Fruit fly (Drosophila melanogaster) whole organism, embryonic: ENCODE data around the gene Tbca.

ENCODE experiments used
- B-H1 ChIP-seq: fragments of 200-800 bp; sonication (Bioruptor generic); IDR thresholded peaks from 3 replicates; pipeline ENCODE4 v1.3.6; 2022; ENCODE audit warnings: missing biosample characterization, missing genetic modification characterization
- Bgb ChIP-seq: fragments of 200-800 bp; sonication (Bioruptor generic); IDR thresholded peaks from 2 replicates; pipeline ENCODE4 v1.3.6; 2022; ENCODE audit warnings: missing biosample characterization, missing genetic modification characterization; ENCODE audit not compliant: partially characterized antibody
- CG10366 ChIP-seq: fragments of 200-800 bp; sonication (Bioruptor generic); IDR thresholded peaks from 2 replicates; pipeline ENCODE4 v1.3.6; 2022; ENCODE audit warnings: missing biosample characterization, missing genetic modification characterization
- CG10431 ChIP-seq: fragments of 200-800 bp; sonication (Bioruptor generic); optimal IDR thresholded peaks from 3 replicates; lab custom pipeline; 2018; ENCODE audit warnings: missing biosample characterization, mild to moderate bottlenecking, missing genetic modification characterization
- CG12299 ChIP-seq: fragments of 200-800 bp; sonication (Bioruptor generic); optimal IDR thresholded peaks from 2 replicates; lab custom pipeline; 2018; ENCODE audit warnings: missing biosample characterization, mild to moderate bottlenecking, missing genetic modification characterization
- CG13894 ChIP-seq: fragments of 200-800 bp; sonication (Bioruptor generic); optimal IDR thresholded peaks from 3 replicates; lab custom pipeline; 2018; ENCODE audit warnings: missing biosample characterization, mild to moderate bottlenecking, missing genetic modification characterization, moderate library complexity
- CG15073 ChIP-seq: fragments of 200-800 bp; sonication (Bioruptor generic); optimal IDR thresholded peaks from 2 replicates; lab custom pipeline; 2016; ENCODE audit warnings: missing biosample characterization, missing genetic modification characterization
- CG1647 ChIP-seq: fragments of 200-800 bp; sonication (Bioruptor generic); optimal IDR thresholded peaks from 3 replicates; lab custom pipeline; 2016; ENCODE audit warnings: missing biosample characterization, missing genetic modification characterization
- CG18262 ChIP-seq: fragments of 200-800 bp; optimal IDR thresholded peaks from 3 replicates; lab custom pipeline; 2019; ENCODE audit warnings: missing biosample characterization, mild to moderate bottlenecking, missing genetic modification characterization, moderate library complexity
- CG18619 ChIP-seq: fragments of 200-800 bp; sonication (Bioruptor generic); optimal IDR thresholded peaks from 3 replicates; lab custom pipeline; 2017; ENCODE audit warnings: missing biosample characterization, mild to moderate bottlenecking, missing genetic modification characterization
- CG2199 ChIP-seq: fragments of 200-800 bp; sonication (Bioruptor generic); IDR thresholded peaks from 3 replicates; pipeline ENCODE4 v1.3.6; 2022; ENCODE audit warnings: missing biosample characterization, missing genetic modification characterization
- CG30020 ChIP-seq: fragments of 200-800 bp; optimal IDR thresholded peaks from 2 replicates; lab custom pipeline; 2019; ENCODE audit warnings: missing biosample characterization, mild to moderate bottlenecking, missing genetic modification characterization, moderate library complexity
- CG31388 ChIP-seq: fragments of 200-800 bp; sonication (Bioruptor generic); optimal IDR thresholded peaks from 2 replicates; lab custom pipeline; 2016; ENCODE audit warnings: missing biosample characterization, missing genetic modification characterization
- CG3163 ChIP-seq: fragments of 200-800 bp; sonication (Bioruptor generic); optimal IDR thresholded peaks from 3 replicates; lab custom pipeline; 2016; ENCODE audit warnings: missing biosample characterization, missing genetic modification characterization
- CG32767 ChIP-seq: fragments of 200-800 bp; sonication (Bioruptor generic); IDR thresholded peaks from 2 replicates; pipeline ENCODE4 v1.3.6; 2022; ENCODE audit warnings: missing biosample characterization, missing genetic modification characterization
- CG33557 ChIP-seq: fragments of 200-800 bp; sonication (Bioruptor generic); optimal IDR thresholded peaks from 2 replicates; lab custom pipeline; 2019; ENCODE audit warnings: missing biosample characterization, mild to moderate bottlenecking, missing genetic modification characterization, moderate library complexity
- CG34224 ChIP-seq: fragments of 200-800 bp; sonication (Bioruptor generic); IDR thresholded peaks from 3 replicates; pipeline ENCODE4 v1.3.6; 2022; ENCODE audit warnings: missing biosample characterization, missing genetic modification characterization; ENCODE audit not compliant: partially characterized antibody
- CG4404 ChIP-seq: fragments of 200-800 bp; sonication (Bioruptor generic); IDR thresholded peaks from 2 replicates; pipeline ENCODE4 v1.3.6; 2022; ENCODE audit warnings: missing biosample characterization, missing genetic modification characterization
- CG5953 ChIP-seq: fragments of 200-800 bp; sonication (Bioruptor generic); IDR thresholded peaks from 2 replicates; pipeline ENCODE4 v1.3.6; 2022; ENCODE audit warnings: missing biosample characterization, missing genetic modification characterization
- CG6813 ChIP-seq: fragments of 200-800 bp; sonication (Bioruptor generic); optimal IDR thresholded peaks from 2 replicates; lab custom pipeline; 2017; ENCODE audit warnings: missing biosample characterization, missing genetic modification characterization, mild to moderate bottlenecking, moderate library complexity, missing genetic modification reagents
- CG7556 ChIP-seq: fragments of 200-800 bp; sonication (Bioruptor generic); optimal IDR thresholded peaks from 2 replicates; lab custom pipeline; 2017; ENCODE audit warnings: missing biosample characterization, mild to moderate bottlenecking, missing genetic modification characterization
- CG7928 ChIP-seq: fragments of 200-800 bp; sonication (Bioruptor generic); optimal IDR thresholded peaks from 2 replicates; lab custom pipeline; 2017; ENCODE audit warnings: missing biosample characterization, mild to moderate bottlenecking, missing genetic modification characterization
- CG7987 ChIP-seq: fragments of 200-800 bp; sonication (Bioruptor generic); optimal IDR thresholded peaks from 2 replicates; lab custom pipeline; 2018; ENCODE audit warnings: missing biosample characterization, mild to moderate bottlenecking, missing genetic modification characterization, moderate library complexity
- CG8089 ChIP-seq: fragments of 200-800 bp; sonication (Bioruptor generic); optimal IDR thresholded peaks from 3 replicates; lab custom pipeline; 2016; ENCODE audit warnings: missing biosample characterization, missing genetic modification characterization
- CG9797 ChIP-seq: fragments of 200-800 bp; sonication (Bioruptor generic); optimal IDR thresholded peaks from 3 replicates; lab custom pipeline; 2018; ENCODE audit warnings: missing biosample characterization, mild to moderate bottlenecking, missing genetic modification characterization
- CG9817 ChIP-seq: fragments of 200-800 bp; sonication (Bioruptor generic); optimal IDR thresholded peaks from 2 replicates; lab custom pipeline; 2018; ENCODE audit warnings: missing biosample characterization, mild to moderate bottlenecking, missing genetic modification characterization, moderate library complexity
- Camta ChIP-seq: fragments of 200-800 bp; sonication (Bioruptor generic); optimal IDR thresholded peaks from 2 replicates; lab custom pipeline; 2016; ENCODE audit warnings: missing biosample characterization, missing genetic modification characterization
- Fer1 ChIP-seq: fragments of 200-800 bp; sonication (Bioruptor generic); optimal IDR thresholded peaks from 2 replicates; lab custom pipeline; 2017; ENCODE audit warnings: missing biosample characterization, mild to moderate bottlenecking, missing genetic modification characterization
- Gug ChIP-seq: fragments of 200-800 bp; sonication (Bioruptor generic); IDR thresholded peaks from 4 replicates; pipeline ENCODE4 v1.3.6; 2022; ENCODE audit warnings: missing biosample characterization, missing genetic modification characterization
- H15 ChIP-seq: fragments of 200-800 bp; sonication (Bioruptor generic); IDR thresholded peaks from 3 replicates; pipeline ENCODE4 v1.3.6; 2022; ENCODE audit warnings: missing biosample characterization, missing genetic modification characterization
- HHEX ChIP-seq: fragments of 200-800 bp; sonication (Bioruptor generic); optimal IDR thresholded peaks from 3 replicates; lab custom pipeline; 2017; ENCODE audit warnings: missing biosample characterization, mild to moderate bottlenecking, missing genetic modification characterization, missing genetic modification reagents
- Mes4 ChIP-seq: fragments of 200-800 bp; sonication (Bioruptor generic); optimal IDR thresholded peaks from 2 replicates; lab custom pipeline; 2016; ENCODE audit warnings: missing biosample characterization, missing genetic modification characterization
- Nf-YC ChIP-seq: fragments of 200-800 bp; optimal IDR thresholded peaks from 3 replicates; lab custom pipeline; 2019; ENCODE audit warnings: missing biosample characterization, mild to moderate bottlenecking, missing genetic modification characterization, moderate library complexity
- Ptx1 ChIP-seq: fragments of 200-800 bp; sonication (Bioruptor generic); IDR thresholded peaks from 2 replicates; pipeline ENCODE4 v1.3.6; 2022; ENCODE audit warnings: missing biosample characterization, missing genetic modification characterization
- Ssrp ChIP-seq: fragments of 200-800 bp; sonication (Bioruptor generic); optimal IDR thresholded peaks from 2 replicates; lab custom pipeline; 2018; ENCODE audit warnings: missing biosample characterization, mild to moderate bottlenecking, missing genetic modification characterization, moderate library complexity
- Vsx1 ChIP-seq: fragments of 200-800 bp; sonication (Bioruptor generic); optimal IDR thresholded peaks from 2 replicates; lab custom pipeline; 2017; ENCODE audit warnings: missing biosample characterization, mild to moderate bottlenecking, missing genetic modification characterization, missing genetic modification reagents
- ap ChIP-seq: fragments of 200-800 bp; sonication (Bioruptor generic); IDR thresholded peaks from 2 replicates; pipeline ENCODE4 v1.3.6; 2022; ENCODE audit warnings: missing biosample characterization, missing genetic modification characterization
- bowl ChIP-seq: fragments of 200-800 bp; sonication (Bioruptor generic); IDR thresholded peaks from 2 replicates; pipeline ENCODE4 v1.3.6; 2022; ENCODE audit warnings: missing biosample characterization, missing genetic modification characterization
- br ChIP-seq: fragments of >200 bp; optimal IDR thresholded peaks from 2 replicates; lab custom pipeline; 2017
- croc ChIP-seq: fragments of 200-800 bp; sonication (Bioruptor generic); conservative IDR thresholded peaks from 3 replicates; pipeline ENCODE4 v1.3.6; 2022; ENCODE audit warnings: missing biosample characterization, missing genetic modification characterization
- fru ChIP-seq: fragments of >200 bp; optimal IDR thresholded peaks from 2 replicates; lab custom pipeline; 2017
- klu ChIP-seq: fragments of 200-800 bp; sonication (Bioruptor generic); IDR thresholded peaks from 2 replicates; pipeline ENCODE4 v1.3.6; 2022; ENCODE audit warnings: missing biosample characterization, missing genetic modification characterization
- lola ChIP-seq, 3 experiments: fragments of >200 bp in 2 of 3; fragments of 200-800 bp in 1 of 3; sonication (Bioruptor generic) in 1 of 3; optimal IDR thresholded peaks; 2 replicates each; lab custom pipeline; 2017 to 2019; ENCODE audit warnings: missing biosample characterization in 3 of 3, missing genetic modification characterization in 3 of 3, mild to moderate bottlenecking in 1 of 3, moderate library complexity in 1 of 3
- run ChIP-seq: fragments of 200-800 bp; sonication (Bioruptor generic); optimal IDR thresholded peaks from 3 replicates; lab custom pipeline; 2018; ENCODE audit warnings: missing biosample characterization, mild to moderate bottlenecking, missing genetic modification characterization
- scrt ChIP-seq: fragments of 200-800 bp; sonication (Bioruptor generic); optimal IDR thresholded peaks from 2 replicates; lab custom pipeline; 2018; ENCODE audit warnings: missing biosample characterization, mild to moderate bottlenecking, missing genetic modification characterization, moderate library complexity
- slou ChIP-seq: fragments of 200-800 bp; sonication (Bioruptor generic); optimal IDR thresholded peaks from 3 replicates; lab custom pipeline; 2016; ENCODE audit warnings: missing biosample characterization, missing genetic modification characterization
- stwl ChIP-seq: fragments of 200-800 bp; sonication (Bioruptor generic); optimal IDR thresholded peaks from 3 replicates; lab custom pipeline; 2018; ENCODE audit warnings: missing biosample characterization, mild to moderate bottlenecking, missing genetic modification characterization, moderate library complexity
- twi ChIP-seq: fragments of 200-800 bp; optimal IDR thresholded peaks from 2 replicates; lab custom pipeline; 2019; ENCODE audit warnings: missing biosample characterization, mild to moderate bottlenecking, missing genetic modification characterization, moderate library complexity
- wor ChIP-seq: fragments of 200-800 bp; sonication (Bioruptor generic); IDR thresholded peaks from 2 replicates; pipeline ENCODE4 v1.3.6; 2022; ENCODE audit warnings: missing biosample characterization, missing genetic modification characterization

Tbca gene

DNA sequence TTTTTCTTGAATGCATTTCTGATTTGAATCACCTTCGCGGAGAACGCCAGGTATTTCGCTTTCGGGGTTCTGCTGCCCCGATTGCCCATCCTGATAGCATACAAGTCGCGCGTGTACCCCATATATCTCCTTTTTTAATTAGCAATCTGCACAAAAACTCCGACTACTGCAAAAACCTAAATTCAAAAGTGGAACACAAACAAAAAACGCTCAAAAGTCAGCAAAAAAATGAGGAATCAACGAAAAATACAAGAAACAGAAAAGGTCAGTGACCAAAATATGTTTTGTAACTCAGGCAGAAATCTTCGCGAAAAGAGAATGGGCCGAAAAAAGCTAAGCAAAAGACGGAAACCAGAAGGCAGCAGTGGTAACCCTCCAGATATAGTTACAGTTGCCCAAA is 27.0 kb upstream of the Tbca start:
- TF ChIP-seq CG7556 (GFP tag; lab: Kevin White, UChicago) (no peak), CG32767 (GFP tag; lab: Robert Waterston, UW) (no peak), Mes4 (no peak), CG4404 (GFP tag; lab: Robert Waterston, UW) (no peak), CG3163 (no peak), Gug (GFP tag; lab: Robert Waterston, UW) (no peak), CG15073 (GFP tag; lab: Kevin White, UChicago) (no peak), H15 (GFP tag; lab: Robert Waterston, UW) (no peak), CG9797 (GFP tag; lab: Kevin White, UChicago) (no peak), Vsx1 (GFP tag; lab: Kevin White, UChicago) (no peak), CG18262 (no peak), CG5953 (GFP tag; lab: Robert Waterston, UW) (no peak), run (tag; lab: Kevin White, UChicago) (no peak), CG18619 (no peak), CG6813 (no peak)

DNA sequence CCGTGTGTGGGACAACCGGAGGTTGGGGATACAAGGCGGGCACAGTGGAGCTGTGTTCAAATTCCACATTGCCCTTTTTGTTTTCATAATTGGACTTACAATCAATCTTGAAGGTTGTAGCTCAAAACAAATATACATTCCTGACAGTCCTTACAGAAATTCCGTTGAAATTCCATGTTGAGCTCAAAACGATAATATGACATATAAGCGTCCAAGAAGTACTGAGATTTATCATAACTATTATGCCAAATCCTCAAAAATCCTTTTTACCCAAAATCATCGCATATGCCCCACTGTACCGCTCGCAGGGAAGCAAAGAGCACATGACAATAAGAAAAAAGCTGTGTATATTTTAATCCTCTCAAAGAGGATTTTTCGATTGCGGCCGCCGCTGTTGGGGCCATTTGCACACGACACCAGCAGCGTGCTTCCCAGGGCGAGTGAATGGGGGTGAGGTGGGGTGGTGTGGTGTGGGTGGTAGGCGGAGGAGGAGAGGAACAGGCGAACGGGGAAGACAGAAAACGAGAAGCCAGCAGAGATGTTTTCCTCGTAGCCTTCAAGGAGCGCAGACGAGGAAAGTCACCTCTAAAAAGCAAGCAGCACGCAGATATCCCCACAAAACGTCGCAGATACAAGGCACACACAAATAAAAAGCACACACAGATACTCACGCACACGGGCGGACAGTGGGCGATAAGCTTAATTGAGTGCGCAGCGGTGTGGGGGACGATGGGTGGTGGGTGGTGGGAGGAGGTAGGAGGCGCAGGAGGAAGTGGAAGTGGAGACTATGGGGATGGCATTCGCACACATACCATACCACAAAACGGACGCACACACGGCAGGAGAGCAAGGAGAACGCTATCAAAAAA is 25.8 kb upstream of the Tbca start:
- TF ChIP-seq CG31388 (no peak), CG9817 (tag; lab: Kevin White, UChicago) (peak; percentile 58), twi (no peak), ap (peak; percentile 45; the same call in 1 of the 2 replicates), CG8089 (peak; percentile 41), CG5953 (GFP tag; lab: Robert Waterston, UW) (0 out of 2 replicates have a peak, but pooled peaks have one; percentile 25), CG2199 (GFP tag; lab: Robert Waterston, UW) (no peak), Fer1 (GFP tag; lab: Kevin White, UChicago) (peak; percentile 61), Bgb (GFP tag; lab: Robert Waterston, UW) (peak; percentile 17; the same call in 1 of the 2 replicates), Ssrp (tag; lab: Kevin White, UChicago) (peak; percentile 64), Camta (GFP tag; lab: Kevin White, UChicago) (peak; percentile 51), CG7928 (GFP tag; lab: Kevin White, UChicago) (no peak), croc (GFP tag; lab: Robert Waterston, UW) (peak; percentile 53; the same call in 2 of the 3 replicates), CG7987 (GFP tag; lab: Kevin White, UChicago) (no peak), scrt (peak; percentile 13), CG34224 (no peak), stwl (tag; lab: Kevin White, UChicago) (no peak), slou (GFP tag; lab: Kevin White, UChicago) (no peak), CG12299 (tag; lab: Kevin White, UChicago) (no peak), HHEX (GFP tag; lab: Kevin White, UChicago) (peak; percentile 63), lola (GFP tag; optimal IDR thresholded peaks at IDR 0.05; lab: Kevin White, UChicago) (no peak), CG10366 (peak; percentile 51), CG13894 (tag; lab: Kevin White, UChicago) (peak; percentile 5), Ptx1 (peak; percentile 62), CG1647 (peak; percentile 34), B-H1 (GFP tag; lab: Robert Waterston, UW) (0 out of 3 replicates have a peak, but pooled peaks have one; percentile 22), wor (peak; percentile 45; the same call in 1 of the 2 replicates), klu (no peak), CG10431 (GFP tag; lab: Kevin White, UChicago) (no peak), CG33557 (GFP tag; lab: Kevin White, UChicago) (no peak), bowl (no peak), Nf-YC (tag; lab: Kevin White, UChicago) (peak; percentile 18), br (lab: Kevin White, UChicago) (no peak), fru (lab: Kevin White, UChicago) (no peak), CG30020 (no peak)
